Fruit fly (Drosophila melanogaster): ENCODE results near the gene I-t.
A peak's percentile ranks its signal among the peaks of the same experiment; 100 is the strongest.

Gene I-t

dm6 chr3R:11661187-11661586 lies 42.6 kb upstream of the I-t start:
- TF ChIP-seq CG5180 (GFP tag; optimal IDR thresholded peaks at IDR 0.05) (no peak), sna (GFP tag; IDR thresholded peaks at IDR 0.05; ENCODE audit: partially characterized antibody) (0 out of 2 replicates have a peak, but pooled peaks have one; percentile 16), CG2199 (GFP tag; IDR thresholded peaks at IDR 0.05) (0 out of 3 replicates have a peak, but pooled peaks have one; percentile 10), CG17829 (tag; optimal IDR thresholded peaks at IDR 0.05) (no peak), run (tag; optimal IDR thresholded peaks at IDR 0.05) (no peak), Pdp1 (GFP tag; optimal IDR thresholded peaks at IDR 0.05) (peak in 1 of 2 experiments; percentile 80), dmrt99B (tag; optimal IDR thresholded peaks at IDR 0.05) (no peak), Blimp-1 (GFP tag; optimal IDR thresholded peaks at IDR 0.05) (peak; percentile 98), luna (GFP tag; optimal IDR thresholded peaks at IDR 0.05) (no peak), Opbp (GFP tag; IDR thresholded peaks at IDR 0.05; ENCODE audit: partially characterized antibody) (no peak), CG3838 (GFP tag; optimal IDR thresholded peaks at IDR 0.05) (no peak), Adf1 (GFP tag; IDR thresholded peaks at IDR 0.05) (no peak), CG1647 (GFP tag; optimal IDR thresholded peaks at IDR 0.05) (no peak), NK7.1 (GFP tag; optimal IDR thresholded peaks at IDR 0.05) (no peak)

- TF ChIP-seq rib (GFP tag; IDR thresholded peaks at IDR 0.05) (no peak), CG7928 (GFP tag; optimal IDR thresholded peaks at IDR 0.05) (no peak), CG3838 (GFP tag; optimal IDR thresholded peaks at IDR 0.05) (no peak), CHES-1-like (GFP tag; optimal IDR thresholded peaks at IDR 0.05) (no peak), Trl (optimal IDR thresholded peaks at IDR 0.05) (no peak), Trl (GFP tag; optimal IDR thresholded peaks at IDR 0.05) (no peak), crp (GFP tag; optimal IDR thresholded peaks at IDR 0.05) (no peak), CG10431 (GFP tag; optimal IDR thresholded peaks at IDR 0.05) (no peak), CG14014 (GFP tag; IDR thresholded peaks at IDR 0.05) (peak; percentile 15; the same call in 1 of the 2 replicates), CG1233 (GFP tag; optimal IDR thresholded peaks at IDR 0.05) (peak; percentile 24), en (GFP tag; optimal IDR thresholded peaks at IDR 0.05) (no peak), CG7963 (GFP tag; IDR thresholded peaks at IDR 0.05; ENCODE audit: partially characterized antibody) (no peak), CG10267 (tag; optimal IDR thresholded peaks at IDR 0.05) (peak; percentile 21), emc (GFP tag; optimal IDR thresholded peaks at IDR 0.05) (no peak), zf30C (GFP tag; optimal IDR thresholded peaks at IDR 0.05) (no peak), Ets97D (GFP tag; optimal IDR thresholded peaks at IDR 0.05) (no peak), kay (GFP tag; optimal IDR thresholded peaks at IDR 0.05) (no peak), kah (GFP tag; optimal IDR thresholded peaks at IDR 0.05) (peak; percentile 56), Sox102F (GFP tag; optimal IDR thresholded peaks at IDR 0.05) (peak; percentile 66), prd (optimal IDR thresholded peaks at IDR 0.05) (no peak), prd (GFP tag; IDR thresholded peaks at IDR 0.05) (peak; percentile 44; the same call in 2 of the 3 replicates), CG5180 (GFP tag; optimal IDR thresholded peaks at IDR 0.05) (peak; percentile 53), CG15479 (GFP tag; optimal IDR thresholded peaks at IDR 0.05) (no peak), p53 (GFP tag; optimal IDR thresholded peaks at IDR 0.05) (no peak), ranshi (GFP tag; IDR thresholded peaks at IDR 0.05) (no peak), luna (GFP tag; optimal IDR thresholded peaks at IDR 0.05) (no peak), tgo (GFP tag; IDR thresholded peaks at IDR 0.05) (peak; percentile 44; the same call in 1 of the 3 replicates), CG34422 (GFP tag; IDR thresholded peaks at IDR 0.05) (no peak), Sox100B (GFP tag; optimal IDR thresholded peaks at IDR 0.05) (peak; percentile 40), trem (tag; optimal IDR thresholded peaks at IDR 0.05) (no peak), B-H1 (GFP tag; IDR thresholded peaks at IDR 0.05) (no peak; the same call in 2 of the 3 replicates), ara (GFP tag; IDR thresholded peaks at IDR 0.05) (no peak), CG3995 (GFP tag; optimal IDR thresholded peaks at IDR 0.05) (no peak), Hand (GFP tag; optimal IDR thresholded peaks at IDR 0.05) (no peak), ci (GFP tag; IDR thresholded peaks at IDR 0.05) (peak; percentile 36; the same call in 1 of the 3 replicates), cato (GFP tag; optimal IDR thresholded peaks at IDR 0.05; ENCODE audit: borderline replicate concordance) (no peak), mirr (GFP tag; optimal IDR thresholded peaks at IDR 0.05) (no peak), gcm (GFP tag; optimal IDR thresholded peaks at IDR 0.05) (peak; percentile 29), E2f2 (GFP tag; IDR thresholded peaks at IDR 0.05) (peak; percentile 21; the same call in 1 of the 2 replicates)
These were observed 42.1 kb upstream of the I-t start for dm6 chr3R:11661712-11662111.
